Worm (Caenorhabditis elegans): ENCODE results near the gene C54D10.10.

ce11 chrV:12441420-12441819 is 8.4 kb downstream of the C54D10.10 start, which contains the start of gene pals-37:
- TF ChIP-seq flh-1 (GFP tag; optimal IDR thresholded peaks at IDR 0.05) (no peak), ztf-11 (tag; optimal IDR thresholded peaks at IDR 0.05) (no peak), zip-8 (tag; optimal IDR thresholded peaks at IDR 0.05) (no peak), snpc-4 (tag; optimal IDR thresholded peaks at IDR 0.05) (no peak), lin-13 (tag; optimal IDR thresholded peaks at IDR 0.05) (no peak), elt-1 (tag; optimal IDR thresholded peaks at IDR 0.05; ENCODE audit: borderline replicate concordance, insufficient read depth) (no peak), nhr-28 (tag; optimal IDR thresholded peaks at IDR 0.05) (no peak), drap-1 (GFP tag; optimal IDR thresholded peaks at IDR 0.05) (no peak), nhr-12 (tag; optimal IDR thresholded peaks at IDR 0.05) (no peak), blmp-1 (tag; optimal IDR thresholded peaks at IDR 0.05) (no peak), elt-3 (tag; optimal IDR thresholded peaks at IDR 0.05) (no peak), nhr-76 (tag; optimal IDR thresholded peaks at IDR 0.05) (no peak), ces-1 (GFP tag; optimal IDR thresholded peaks at IDR 0.05) (no peak)
